Fruit fly (Drosophila melanogaster) whole organism, embryonic: ENCODE results near the gene CG9662.

Experiments
- CG1024 ChIP-seq: fragments of 200-800 bp; sonication (Bioruptor generic); IDR thresholded peaks from 2 replicates; pipeline ENCODE4 v1.3.6; 2022; ENCODE audit warnings: missing biosample characterization, missing genetic modification characterization
- CG11723 ChIP-seq: fragments of 200-800 bp; sonication (Bioruptor generic); optimal IDR thresholded peaks from 2 replicates; lab custom pipeline; 2017; ENCODE audit warnings: missing biosample characterization, mild to moderate bottlenecking, missing genetic modification characterization
- CG12155 ChIP-seq: fragments of 200-800 bp; sonication (Bioruptor generic); optimal IDR thresholded peaks from 3 replicates; lab custom pipeline; 2016; ENCODE audit warnings: missing biosample characterization, missing genetic modification characterization
- CG12219 ChIP-seq: fragments of 200-800 bp; sonication (Bioruptor generic); optimal IDR thresholded peaks from 3 replicates; lab custom pipeline; 2018; ENCODE audit warnings: missing biosample characterization, mild to moderate bottlenecking, missing genetic modification characterization
- CG14710 ChIP-seq: fragments of 200-800 bp; sonication (Bioruptor generic); optimal IDR thresholded peaks from 3 replicates; lab custom pipeline; 2019; ENCODE audit warnings: missing biosample characterization, mild to moderate bottlenecking, missing genetic modification characterization, moderate library complexity
- CG16779 ChIP-seq: fragments of 200-800 bp; sonication (Bioruptor generic); IDR thresholded peaks from 2 replicates; pipeline ENCODE4 v1.3.6; 2022; ENCODE audit warnings: missing biosample characterization, missing genetic modification characterization
- CG1792 ChIP-seq: fragments of 200-800 bp; sonication (Bioruptor generic); optimal IDR thresholded peaks from 2 replicates; lab custom pipeline; 2016; ENCODE audit warnings: missing biosample characterization, missing genetic modification characterization
- CG1832 ChIP-seq: fragments of 200-800 bp; sonication (Bioruptor generic); optimal IDR thresholded peaks from 2 replicates; lab custom pipeline; 2017; ENCODE audit warnings: missing biosample characterization, mild to moderate bottlenecking, missing genetic modification characterization, inconsistent platforms
- CG18599 ChIP-seq: fragments of 200-800 bp; sonication (Bioruptor generic); optimal IDR thresholded peaks from 3 replicates; lab custom pipeline; 2017; ENCODE audit warnings: missing biosample characterization, missing genetic modification characterization, mild to moderate bottlenecking, moderate library complexity, missing genetic modification reagents
- CG2712 ChIP-seq: fragments of 200-800 bp; optimal IDR thresholded peaks from 3 replicates; lab custom pipeline; 2019; ENCODE audit warnings: missing biosample characterization, mild to moderate bottlenecking, missing genetic modification characterization, moderate library complexity
- CG31224 ChIP-seq: fragments of 200-800 bp; sonication (Bioruptor generic); IDR thresholded peaks from 2 replicates; pipeline ENCODE4 v1.3.6; 2022; ENCODE audit warnings: missing biosample characterization, missing genetic modification characterization
- CG32767 ChIP-seq: fragments of 200-800 bp; sonication (Bioruptor generic); IDR thresholded peaks from 2 replicates; pipeline ENCODE4 v1.3.6; 2022; ENCODE audit warnings: missing biosample characterization, missing genetic modification characterization
- CG3838 ChIP-seq: fragments of 200-800 bp; sonication (Bioruptor generic); optimal IDR thresholded peaks from 3 replicates; lab custom pipeline; 2016; ENCODE audit warnings: missing biosample characterization, missing genetic modification characterization
- CG4328 ChIP-seq: fragments of 200-800 bp; sonication (Bioruptor generic); optimal IDR thresholded peaks from 3 replicates; lab custom pipeline; 2017; ENCODE audit warnings: missing biosample characterization, missing genetic modification reagents, missing genetic modification characterization
- CG4360 ChIP-seq: fragments of 200-800 bp; sonication (Bioruptor generic); IDR thresholded peaks from 2 replicates; pipeline ENCODE4 v1.3.6; 2022; ENCODE audit warnings: missing biosample characterization, missing genetic modification characterization
- CG5953 ChIP-seq: fragments of 200-800 bp; sonication (Bioruptor generic); IDR thresholded peaks from 2 replicates; pipeline ENCODE4 v1.3.6; 2022; ENCODE audit warnings: missing biosample characterization, missing genetic modification characterization
- CG7372 ChIP-seq: fragments of 200-800 bp; sonication (Bioruptor generic); IDR thresholded peaks from 2 replicates; pipeline ENCODE4 v1.3.6; 2022; ENCODE audit warnings: missing biosample characterization, missing genetic modification characterization
- CG8944 ChIP-seq: fragments of 200-800 bp; sonication (Bioruptor generic); optimal IDR thresholded peaks from 3 replicates; lab custom pipeline; 2016; ENCODE audit warnings: missing biosample characterization, missing genetic modification characterization
- Camta ChIP-seq: fragments of 200-800 bp; sonication (Bioruptor generic); optimal IDR thresholded peaks from 2 replicates; lab custom pipeline; 2016; ENCODE audit warnings: missing biosample characterization, missing genetic modification characterization
- Drgx ChIP-seq: fragments of 200-800 bp; sonication (Bioruptor generic); IDR thresholded peaks from 2 replicates; pipeline ENCODE4 v1.3.6; 2022; ENCODE audit warnings: missing biosample characterization, missing genetic modification characterization
- E2f1 ChIP-seq: fragments of 200-800 bp; sonication (Bioruptor generic); IDR thresholded peaks from 2 replicates; pipeline ENCODE4 v1.3.6; 2022; ENCODE audit warnings: missing biosample characterization, missing genetic modification characterization
- Ets97D ChIP-seq: fragments of 200-800 bp; sonication (Bioruptor generic); optimal IDR thresholded peaks from 3 replicates; lab custom pipeline; 2016; ENCODE audit warnings: missing biosample characterization, missing genetic modification characterization
- Gsc ChIP-seq: fragments of 200-800 bp; sonication (Bioruptor generic); IDR thresholded peaks from 2 replicates; pipeline ENCODE4 v1.3.6; 2022; ENCODE audit warnings: missing biosample characterization, missing genetic modification characterization
- Hand ChIP-seq: fragments of 200-800 bp; sonication (Bioruptor generic); optimal IDR thresholded peaks from 2 replicates; lab custom pipeline; 2017; ENCODE audit warnings: mild to moderate bottlenecking, missing biosample characterization, missing genetic modification reagents, missing genetic modification characterization
- MESR4 ChIP-seq: fragments of 200-800 bp; sonication (Bioruptor generic); optimal IDR thresholded peaks from 2 replicates; lab custom pipeline; 2018; ENCODE audit warnings: missing biosample characterization, mild to moderate bottlenecking, missing genetic modification characterization, moderate library complexity
- Med ChIP-seq: fragments of 200-800 bp; sonication (Bioruptor generic); peaks from one replicate; lab custom pipeline; 2016; ENCODE audit warnings: missing biosample characterization, missing genetic modification characterization, mild to moderate bottlenecking, inconsistent platforms, moderate library complexity
- Nf-YB ChIP-seq: fragments of 200-800 bp; sonication (Bioruptor generic); optimal IDR thresholded peaks from 3 replicates; lab custom pipeline; 2019; ENCODE audit warnings: missing biosample characterization, mild to moderate bottlenecking, missing genetic modification characterization, moderate library complexity
- Nf-YC ChIP-seq: fragments of 200-800 bp; optimal IDR thresholded peaks from 3 replicates; lab custom pipeline; 2019; ENCODE audit warnings: missing biosample characterization, mild to moderate bottlenecking, missing genetic modification characterization, moderate library complexity
- Sox100B ChIP-seq: fragments of 200-800 bp; sonication (Bioruptor generic); optimal IDR thresholded peaks from 3 replicates; lab custom pipeline; 2018; ENCODE audit warnings: missing biosample characterization, mild to moderate bottlenecking, missing genetic modification characterization
- cato ChIP-seq: fragments of 200-800 bp; sonication (Bioruptor generic); optimal IDR thresholded peaks from 2 replicates; lab custom pipeline; 2016; ENCODE audit warnings: missing biosample characterization, missing genetic modification characterization, borderline replicate concordance
- corto ChIP-seq: fragments of 200-800 bp; sonication (Bioruptor generic); optimal IDR thresholded peaks from 2 replicates; lab custom pipeline; 2016; ENCODE audit warnings: missing biosample characterization, mild to moderate bottlenecking, missing genetic modification characterization, moderate library complexity
- crol ChIP-seq: fragments of 200-800 bp; sonication (Bioruptor generic); IDR thresholded peaks from 2 replicates; pipeline ENCODE4 v1.3.6; 2022; ENCODE audit warnings: missing biosample characterization, missing genetic modification characterization
- cwo ChIP-seq: fragments of 200-800 bp; sonication (Bioruptor generic); optimal IDR thresholded peaks from 3 replicates; lab custom pipeline; 2017; ENCODE audit warnings: missing biosample characterization, missing genetic modification characterization, mild to moderate bottlenecking, moderate library complexity, missing genetic modification reagents
- da ChIP-seq: fragments of 200-800 bp; sonication (Bioruptor generic); optimal IDR thresholded peaks from 2 replicates; lab custom pipeline; 2016; ENCODE audit warnings: missing biosample characterization, missing genetic modification characterization
- eve ChIP-seq, 2 experiments: fragments of >200 bp; optimal IDR thresholded peaks; 2 replicates each; lab custom pipeline; 2017; ENCODE audit warnings: missing biosample characterization in 2 of 2, missing genetic modification characterization in 2 of 2
- gem ChIP-seq: fragments of 200-800 bp; sonication (Bioruptor generic); optimal IDR thresholded peaks from 2 replicates; lab custom pipeline; 2019; ENCODE audit warnings: missing biosample characterization, mild to moderate bottlenecking, missing genetic modification characterization, moderate library complexity
- hb ChIP-seq: fragments of 200-800 bp; sonication (Bioruptor generic); IDR thresholded peaks from 3 replicates; pipeline ENCODE4 v1.3.6; 2022; ENCODE audit warnings: missing biosample characterization, missing genetic modification characterization; ENCODE audit not compliant: partially characterized antibody
- lola ChIP-seq, 3 experiments: fragments of >200 bp in 2 of 3; fragments of 200-800 bp in 1 of 3; sonication (Bioruptor generic) in 1 of 3; optimal IDR thresholded peaks; 2 replicates each; lab custom pipeline; 2017 to 2019; ENCODE audit warnings: missing biosample characterization in 3 of 3, missing genetic modification characterization in 3 of 3, mild to moderate bottlenecking in 1 of 3, moderate library complexity in 1 of 3
- nom ChIP-seq: fragments of 200-800 bp; sonication (Bioruptor generic); optimal IDR thresholded peaks from 2 replicates; lab custom pipeline; 2017; ENCODE audit warnings: missing biosample characterization, missing genetic modification characterization, mild to moderate bottlenecking, moderate library complexity, missing genetic modification reagents
- pita ChIP-seq: fragments of 200-800 bp; sonication (Bioruptor generic); optimal IDR thresholded peaks from 2 replicates; lab custom pipeline; 2017; ENCODE audit warnings: missing biosample characterization, mild to moderate bottlenecking, missing genetic modification characterization
- pum ChIP-seq: fragments of 200-800 bp; sonication (Bioruptor generic); optimal IDR thresholded peaks from 2 replicates; lab custom pipeline; 2016; ENCODE audit warnings: missing biosample characterization, missing genetic modification characterization
- slou ChIP-seq: fragments of 200-800 bp; sonication (Bioruptor generic); optimal IDR thresholded peaks from 3 replicates; lab custom pipeline; 2016; ENCODE audit warnings: missing biosample characterization, missing genetic modification characterization
- so ChIP-seq: fragments of 200-800 bp; sonication (Bioruptor generic); IDR thresholded peaks from 3 replicates; pipeline ENCODE4 v1.3.6; 2022; ENCODE audit warnings: missing biosample characterization, missing genetic modification characterization
- stc ChIP-seq: fragments of 200-800 bp; sonication (Bioruptor generic); IDR thresholded peaks from 2 replicates; pipeline ENCODE4 v1.3.6; 2022; ENCODE audit warnings: missing biosample characterization, missing genetic modification characterization
- tna ChIP-seq: fragments of 200-800 bp; sonication (Bioruptor generic); IDR thresholded peaks from 2 replicates; pipeline ENCODE4 v1.3.6; 2022; ENCODE audit warnings: missing biosample characterization, missing genetic modification characterization; ENCODE audit not compliant: partially characterized antibody
- tx ChIP-seq: fragments of 200-800 bp; sonication (Bioruptor generic); optimal IDR thresholded peaks from 2 replicates; lab custom pipeline; 2016; ENCODE audit warnings: missing biosample characterization, missing genetic modification characterization
- vfl ChIP-seq: fragments of 200-800 bp; sonication (Bioruptor generic); optimal IDR thresholded peaks from 2 replicates; lab custom pipeline; 2016; ENCODE audit warnings: missing biosample characterization, missing genetic modification characterization

CG9662 gene

DNA sequence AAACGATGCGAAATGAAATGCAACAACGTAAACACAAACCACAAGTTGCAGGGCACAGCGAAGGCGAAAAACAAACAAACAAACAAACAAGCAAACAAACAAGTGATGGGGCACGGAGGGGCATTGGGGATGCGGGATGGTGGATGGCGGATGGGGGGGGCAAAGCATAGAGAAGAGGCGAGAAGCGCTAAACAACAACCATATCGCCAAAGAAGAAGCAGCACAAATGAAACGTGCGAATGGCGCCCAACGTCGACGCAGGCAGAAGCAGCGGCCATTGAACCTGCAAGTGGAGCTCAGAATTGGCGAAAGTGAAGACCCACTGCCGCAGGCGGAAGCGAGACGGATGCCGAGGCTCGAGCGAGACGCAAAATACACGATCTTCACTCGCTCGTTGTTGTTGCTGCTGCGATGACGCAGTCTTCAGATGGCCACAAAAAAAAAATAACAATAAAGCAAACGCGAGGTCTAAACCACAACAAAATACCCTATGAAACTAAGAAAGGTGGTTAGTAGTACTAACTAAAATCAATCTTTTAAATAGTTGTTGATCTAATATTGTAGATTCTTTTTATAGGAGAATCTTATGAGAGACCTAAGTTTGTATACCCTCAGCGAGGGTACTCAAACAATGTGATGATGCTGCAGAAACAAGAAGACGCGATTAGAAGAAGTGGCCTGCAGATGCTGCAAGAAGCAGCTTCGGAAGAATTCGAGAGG is 30.6 kb downstream of the CG9662 start (continued):
- TF ChIP-seq hb (no peak), CG1024 (GFP tag; lab: Robert Waterston, UW) (no peak), pita (GFP tag; lab: Kevin White, UChicago) (no peak), eve (GFP tag; optimal IDR thresholded peaks at IDR 0.05; lab: Kevin White, UChicago) (no peak), so (GFP tag; lab: Robert Waterston, UW) (0 out of 3 replicates have a peak, but pooled peaks have one; percentile 41), CG12155 (GFP tag; lab: Kevin White, UChicago) (no peak), tna (GFP tag; lab: Robert Waterston, UW) (0 out of 2 replicates have a peak, but pooled peaks have one; percentile 19), gem (peak; percentile 11), Sox100B (GFP tag; lab: Kevin White, UChicago) (no peak), CG8944 (GFP tag; lab: Kevin White, UChicago) (no peak), CG11723 (GFP tag; lab: Kevin White, UChicago) (no peak), Ets97D (GFP tag; lab: Kevin White, UChicago) (no peak), crol (GFP tag; lab: Robert Waterston, UW) (peak; percentile 95), Gsc (GFP tag; lab: Robert Waterston, UW) (no peak), cwo (peak; percentile 52), corto (GFP tag; lab: Kevin White, UChicago) (peak; percentile 91), da (GFP tag; lab: Kevin White, UChicago) (no peak), Hand (GFP tag; lab: Kevin White, UChicago) (no peak), Camta (GFP tag; lab: Kevin White, UChicago) (no peak), CG31224 (0 out of 2 replicates have a peak, but pooled peaks have one; percentile 20), CG1832 (GFP tag; lab: Kevin White, UChicago) (peak; percentile 20), pum (GFP tag; lab: Kevin White, UChicago) (no peak), nom (GFP tag; lab: Kevin White, UChicago) (peak; percentile 8), CG4360 (GFP tag; lab: Robert Waterston, UW) (peak; percentile 41), E2f1 (no peak), Med (GFP tag; lab: Kevin White, UChicago) (peak; percentile 49), CG3838 (GFP tag; lab: Kevin White, UChicago) (no peak), slou (GFP tag; lab: Kevin White, UChicago) (no peak), stc (GFP tag; lab: Robert Waterston, UW) (no peak)

DNA sequence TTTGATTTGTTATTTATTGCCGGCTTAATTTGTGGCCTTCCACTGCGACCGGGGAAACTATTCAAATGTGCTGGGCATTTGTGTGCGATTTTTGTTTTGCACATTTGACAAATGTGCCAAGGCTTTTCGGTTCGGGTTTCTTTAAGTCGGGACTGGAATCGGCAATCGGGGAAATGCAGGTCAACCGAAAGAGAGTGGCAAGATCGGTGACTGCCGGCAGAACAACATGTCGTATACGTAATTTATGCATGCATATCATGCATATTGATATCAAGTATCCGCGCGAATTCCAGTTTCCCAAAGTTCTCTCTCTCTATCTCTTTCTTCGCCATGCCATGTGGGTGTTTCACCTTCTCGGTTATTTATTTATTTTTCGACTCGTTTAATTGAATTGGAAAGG is 34.2 kb downstream of the CG9662 start:
- TF ChIP-seq MESR4 (GFP tag; lab: Kevin White, UChicago) (no peak), CG32767 (GFP tag; lab: Robert Waterston, UW) (no peak), CG1024 (GFP tag; lab: Robert Waterston, UW) (no peak), CG7372 (GFP tag; lab: Robert Waterston, UW) (peak; percentile 55), Nf-YC (no peak), CG14710 (no peak), vfl (GFP tag; lab: Kevin White, UChicago) (no peak)

- TF ChIP-seq CG16779 (no peak), CG1792 (no peak), lola (GFP tag; optimal IDR thresholded peaks at IDR 0.05; lab: Kevin White, UChicago) (peak in 1 of 3 experiments; percentile 15), CG5953 (GFP tag; lab: Robert Waterston, UW) (no peak), cato (GFP tag; lab: Kevin White, UChicago) (no peak), CG2712 (tag; lab: Kevin White, UChicago) (peak; percentile 30), CG4328 (GFP tag; lab: Kevin White, UChicago) (no peak), CG18599 (GFP tag; lab: Kevin White, UChicago) (peak; percentile 19), Nf-YB (GFP tag; lab: Kevin White, UChicago) (no peak), tx (GFP tag; lab: Kevin White, UChicago) (no peak), CG12219 (GFP tag; lab: Kevin White, UChicago) (no peak), Drgx (GFP tag; lab: Robert Waterston, UW) (0 out of 2 replicates have a peak, but pooled peaks have one; percentile 11)
Measured at dm6 chr2L:3341231-3341935, 35.2 kb downstream of the CG9662 start.
